Fruit fly (Drosophila melanogaster) whole organism, prepupa: ENCODE data around the gene CG15027.

Experiments used
- CG32006 ChIP-seq: fragments of 200-800 bp; sonication (Bioruptor generic); optimal IDR thresholded peaks from 3 replicates; lab custom pipeline; 2017; ENCODE audit warnings: missing biosample characterization, mild to moderate bottlenecking, missing genetic modification characterization
- CG8632 ChIP-seq: fragments of 200-800 bp; sonication (Bioruptor generic); optimal IDR thresholded peaks from 3 replicates; lab custom pipeline; 2016; ENCODE audit warnings: missing biosample characterization, missing genetic modification characterization
- Ets21C ChIP-seq: fragments of 200-800 bp; sonication (Bioruptor generic); optimal IDR thresholded peaks from 3 replicates; lab custom pipeline; 2016; ENCODE audit warnings: missing biosample characterization, missing genetic modification characterization
- Hr39 ChIP-seq: fragments of 200-800 bp; sonication (Bioruptor generic); optimal IDR thresholded peaks from 2 replicates; lab custom pipeline; 2016; ENCODE audit warnings: missing biosample characterization, missing genetic modification characterization
- Lpt ChIP-seq: fragments of 200-800 bp; sonication (Bioruptor generic); optimal IDR thresholded peaks from 3 replicates; lab custom pipeline; 2016; ENCODE audit warnings: missing biosample characterization, missing genetic modification characterization
- Met ChIP-seq: fragments of 200-800 bp; sonication (Bioruptor generic); optimal IDR thresholded peaks from 3 replicates; lab custom pipeline; 2016; ENCODE audit warnings: missing biosample characterization, missing genetic modification characterization
- fd85E ChIP-seq: fragments of 200-800 bp; sonication (Bioruptor generic); optimal IDR thresholded peaks from 3 replicates; lab custom pipeline; 2016; ENCODE audit warnings: missing biosample characterization, missing genetic modification characterization
- fkh ChIP-seq: fragments of 200-800 bp; sonication (Bioruptor generic); optimal IDR thresholded peaks from 3 replicates; lab custom pipeline; 2017; ENCODE audit warnings: missing biosample characterization, mild to moderate bottlenecking, missing genetic modification characterization, moderate library complexity
- spab ChIP-seq: fragments of 200-800 bp; sonication (Bioruptor generic); optimal IDR thresholded peaks from 2 replicates; lab custom pipeline; 2017; ENCODE audit warnings: missing biosample characterization, mild to moderate bottlenecking, missing genetic modification characterization, missing genetic modification reagents
- ss ChIP-seq, 2 experiments: fragments of 200-800 bp; sonication (Bioruptor generic); optimal IDR thresholded peaks; 2 replicates in 1 of 2; 3 replicates in 1 of 2; lab custom pipeline; 2017 to 2018; ENCODE audit warnings: mild to moderate bottlenecking in 2 of 2, missing biosample characterization in 2 of 2, missing genetic modification characterization in 2 of 2, moderate library complexity in 1 of 2

dm6 chrX:15127880-15128644 lies 42.4 kb upstream of the CG15027 start:
- TF ChIP-seq fd85E (no peak), ss (GFP tag; optimal IDR thresholded peaks at IDR 0.05; lab: Kevin White, UChicago) (no peak), spab (no peak), Hr39 (GFP tag; lab: Kevin White, UChicago) (no peak), Met (GFP tag; lab: Kevin White, UChicago) (no peak), Lpt (GFP tag; lab: Kevin White, UChicago) (no peak), Ets21C (GFP tag; lab: Kevin White, UChicago) (no peak), CG8632 (GFP tag; lab: Kevin White, UChicago) (no peak), fkh (peak; percentile 50), CG32006 (peak; percentile 50)
